Fruit fly (Drosophila melanogaster) whole organism, embryonic: Measurements from ENCODE around the gene CG13850.
A peak's percentile ranks its signal among the peaks of the same experiment; 100 is the strongest.

Experiments used
- Antp ChIP-seq: fragments of 200-800 bp; sonication (Bioruptor generic); optimal IDR thresholded peaks from 3 replicates; lab custom pipeline; 2016; ENCODE audit warnings: missing biosample characterization, missing genetic modification characterization
- Atf-2 ChIP-seq: fragments of 200-800 bp; sonication (Bioruptor generic); optimal IDR thresholded peaks from 2 replicates; lab custom pipeline; 2016; ENCODE audit warnings: missing biosample characterization, missing genetic modification characterization
- Atf3 ChIP-seq: fragments of 200-800 bp; sonication (Bioruptor generic); optimal IDR thresholded peaks from 3 replicates; lab custom pipeline; 2016; ENCODE audit warnings: missing biosample characterization, missing genetic modification characterization
- BtbVII ChIP-seq: fragments of 200-800 bp; sonication (Bioruptor generic); optimal IDR thresholded peaks from 3 replicates; lab custom pipeline; 2017; ENCODE audit warnings: missing biosample characterization, mild to moderate bottlenecking, missing genetic modification characterization
- CG10209 ChIP-seq: fragments of 200-800 bp; sonication (Bioruptor generic); optimal IDR thresholded peaks from 3 replicates; lab custom pipeline; 2017; ENCODE audit warnings: missing biosample characterization, mild to moderate bottlenecking, missing genetic modification characterization, missing genetic modification reagents
- CG11093 ChIP-seq: fragments of 200-800 bp; sonication (Bioruptor generic); IDR thresholded peaks from 3 replicates; pipeline ENCODE4 v1.3.6; 2022; ENCODE audit warnings: missing biosample characterization, missing genetic modification characterization
- CG14667 ChIP-seq: fragments of 200-800 bp; sonication (Bioruptor generic); IDR thresholded peaks from 2 replicates; pipeline ENCODE4 v1.3.6; 2022; ENCODE audit warnings: missing biosample characterization, missing genetic modification characterization
- CG1529 ChIP-seq: fragments of 200-800 bp; sonication (Bioruptor generic); optimal IDR thresholded peaks from 3 replicates; lab custom pipeline; 2018; ENCODE audit warnings: missing biosample characterization, missing genetic modification characterization
- CG15479 ChIP-seq: fragments of 200-800 bp; sonication (Bioruptor generic); optimal IDR thresholded peaks from 3 replicates; lab custom pipeline; 2019; ENCODE audit warnings: missing biosample characterization, mild to moderate bottlenecking, missing genetic modification characterization, moderate library complexity
- CG15514 ChIP-seq: fragments of 200-800 bp; sonication (Bioruptor generic); optimal IDR thresholded peaks from 3 replicates; lab custom pipeline; 2017; ENCODE audit warnings: missing biosample characterization, missing genetic modification characterization, mild to moderate bottlenecking, moderate library complexity, missing genetic modification reagents
- CG16863 ChIP-seq: fragments of 200-800 bp; sonication (Bioruptor generic); optimal IDR thresholded peaks from 3 replicates; lab custom pipeline; 2016; ENCODE audit warnings: missing biosample characterization, missing genetic modification characterization
- CG17829 ChIP-seq: fragments of 200-800 bp; optimal IDR thresholded peaks from 2 replicates; lab custom pipeline; 2019; ENCODE audit warnings: missing biosample characterization, mild to moderate bottlenecking, missing genetic modification characterization, moderate library complexity
- CG17912 ChIP-seq: fragments of 200-800 bp; sonication (Bioruptor generic); optimal IDR thresholded peaks from 2 replicates; lab custom pipeline; 2018; ENCODE audit warnings: missing biosample characterization, mild to moderate bottlenecking, missing genetic modification characterization
- CG1792 ChIP-seq: fragments of 200-800 bp; sonication (Bioruptor generic); optimal IDR thresholded peaks from 2 replicates; lab custom pipeline; 2016; ENCODE audit warnings: missing biosample characterization, missing genetic modification characterization
- CG18262 ChIP-seq: fragments of 200-800 bp; optimal IDR thresholded peaks from 3 replicates; lab custom pipeline; 2019; ENCODE audit warnings: missing biosample characterization, mild to moderate bottlenecking, missing genetic modification characterization, moderate library complexity
- CG18599 ChIP-seq: fragments of 200-800 bp; sonication (Bioruptor generic); optimal IDR thresholded peaks from 3 replicates; lab custom pipeline; 2017; ENCODE audit warnings: missing biosample characterization, missing genetic modification characterization, mild to moderate bottlenecking, moderate library complexity, missing genetic modification reagents
- CG2202 ChIP-seq: fragments of 200-800 bp; sonication (Bioruptor generic); optimal IDR thresholded peaks from 2 replicates; lab custom pipeline; 2018; ENCODE audit warnings: missing biosample characterization, mild to moderate bottlenecking, missing genetic modification characterization
- CG2889 ChIP-seq: fragments of 200-800 bp; sonication (Bioruptor generic); IDR thresholded peaks from 3 replicates; pipeline ENCODE4 v1.3.6; 2022; ENCODE audit warnings: missing biosample characterization, missing genetic modification characterization
- CG6254 ChIP-seq: fragments of 200-800 bp; sonication (Bioruptor generic); optimal IDR thresholded peaks from 3 replicates; lab custom pipeline; 2017; ENCODE audit warnings: mild to moderate bottlenecking, missing biosample characterization, missing genetic modification reagents, missing genetic modification characterization
- CG7556 ChIP-seq: fragments of 200-800 bp; sonication (Bioruptor generic); optimal IDR thresholded peaks from 2 replicates; lab custom pipeline; 2017; ENCODE audit warnings: missing biosample characterization, mild to moderate bottlenecking, missing genetic modification characterization
- CG7987 ChIP-seq: fragments of 200-800 bp; sonication (Bioruptor generic); optimal IDR thresholded peaks from 2 replicates; lab custom pipeline; 2018; ENCODE audit warnings: missing biosample characterization, mild to moderate bottlenecking, missing genetic modification characterization, moderate library complexity
- CG8478 ChIP-seq: fragments of >200 bp; optimal IDR thresholded peaks from 2 replicates; lab custom pipeline; 2018
- Dbx ChIP-seq: fragments of 200-800 bp; sonication (Bioruptor generic); IDR thresholded peaks from 3 replicates; pipeline ENCODE4 v1.3.6; 2022; ENCODE audit warnings: missing biosample characterization, missing genetic modification characterization
- Doc3 ChIP-seq: fragments of 200-800 bp; sonication (Bioruptor generic); IDR thresholded peaks from 3 replicates; pipeline ENCODE4 v1.3.6; 2022; ENCODE audit warnings: missing biosample characterization, missing genetic modification characterization; ENCODE audit not compliant: partially characterized antibody
- Hmx ChIP-seq: fragments of 200-800 bp; sonication (Bioruptor generic); optimal IDR thresholded peaks from 2 replicates; lab custom pipeline; 2016; ENCODE audit warnings: missing biosample characterization, missing genetic modification characterization
- Hr51 ChIP-seq, 2 experiments: fragments of 200-800 bp; sonication (Bioruptor generic); optimal IDR thresholded peaks; 2 replicates in 1 of 2; 3 replicates in 1 of 2; lab custom pipeline; 2016 to 2018; ENCODE audit warnings: missing biosample characterization in 2 of 2, missing genetic modification characterization in 2 of 2, mild to moderate bottlenecking in 1 of 2, moderate library complexity in 1 of 2
- MTF-1 ChIP-seq: fragments of 200-800 bp; sonication (Bioruptor generic); optimal IDR thresholded peaks from 2 replicates; lab custom pipeline; 2018; ENCODE audit warnings: missing biosample characterization, mild to moderate bottlenecking, missing genetic modification characterization, borderline replicate concordance
- Max ChIP-seq: fragments of 200-800 bp; sonication (Bioruptor generic); optimal IDR thresholded peaks from 2 replicates; lab custom pipeline; 2016; ENCODE audit warnings: missing biosample characterization, mild to moderate bottlenecking, missing genetic modification characterization
- Mes4 ChIP-seq: fragments of 200-800 bp; sonication (Bioruptor generic); optimal IDR thresholded peaks from 2 replicates; lab custom pipeline; 2016; ENCODE audit warnings: missing biosample characterization, missing genetic modification characterization
- Rfx ChIP-seq: fragments of 200-800 bp; sonication (Bioruptor generic); IDR thresholded peaks from 2 replicates; pipeline ENCODE4 v1.3.6; 2022; ENCODE audit warnings: missing biosample characterization, missing genetic modification characterization
- Ssrp ChIP-seq: fragments of 200-800 bp; sonication (Bioruptor generic); optimal IDR thresholded peaks from 2 replicates; lab custom pipeline; 2018; ENCODE audit warnings: missing biosample characterization, mild to moderate bottlenecking, missing genetic modification characterization, moderate library complexity
- Taf1 ChIP-seq: fragments of 200-800 bp; sonication (Bioruptor generic); IDR thresholded peaks from 2 replicates; pipeline ENCODE4 v1.3.6; 2022; ENCODE audit warnings: missing biosample characterization, missing genetic modification characterization
- ase ChIP-seq: fragments of 200-800 bp; sonication (Bioruptor generic); IDR thresholded peaks from 3 replicates; pipeline ENCODE4 v1.3.6; 2022; ENCODE audit warnings: missing biosample characterization, missing genetic modification characterization
- chif ChIP-seq, 2 experiments: fragments of 200-800 bp; sonication (Bioruptor generic); optimal IDR thresholded peaks; 3 replicates each; lab custom pipeline; 2016; ENCODE audit warnings: missing biosample characterization in 2 of 2, missing genetic modification characterization in 2 of 2
- chm ChIP-seq: fragments of 200-800 bp; sonication (Bioruptor generic); IDR thresholded peaks from 2 replicates; pipeline ENCODE4 v1.3.6; 2022; ENCODE audit warnings: missing biosample characterization, missing genetic modification characterization
- corto ChIP-seq: fragments of 200-800 bp; sonication (Bioruptor generic); optimal IDR thresholded peaks from 2 replicates; lab custom pipeline; 2016; ENCODE audit warnings: missing biosample characterization, mild to moderate bottlenecking, missing genetic modification characterization, moderate library complexity
- crc ChIP-seq: fragments of 200-800 bp; sonication (Bioruptor generic); optimal IDR thresholded peaks from 2 replicates; lab custom pipeline; 2016; ENCODE audit warnings: missing biosample characterization, missing genetic modification characterization
- crp ChIP-seq, 2 experiments: fragments of 200-800 bp; sonication (Bioruptor generic); optimal IDR thresholded peaks; 2 replicates in 1 of 2; 3 replicates in 1 of 2; lab custom pipeline; 2017; ENCODE audit warnings: missing biosample characterization in 2 of 2, missing genetic modification characterization in 2 of 2, mild to moderate bottlenecking in 1 of 2, moderate library complexity in 1 of 2
- emc ChIP-seq: fragments of 200-800 bp; sonication (Bioruptor generic); optimal IDR thresholded peaks from 2 replicates; lab custom pipeline; 2016; ENCODE audit warnings: missing biosample characterization, missing genetic modification characterization
- fd64A ChIP-seq: fragments of 200-800 bp; sonication (Bioruptor generic); optimal IDR thresholded peaks from 3 replicates; lab custom pipeline; 2018; ENCODE audit warnings: missing biosample characterization, mild to moderate bottlenecking, missing genetic modification characterization
- gsb-n ChIP-seq: fragments of 200-800 bp; sonication (Bioruptor generic); optimal IDR thresholded peaks from 3 replicates; lab custom pipeline; 2018; ENCODE audit warnings: missing biosample characterization, mild to moderate bottlenecking, missing genetic modification characterization
- inv ChIP-seq: fragments of 200-800 bp; sonication (Bioruptor generic); IDR thresholded peaks from 2 replicates; pipeline ENCODE4 v1.3.6; 2022; ENCODE audit warnings: missing biosample characterization, missing genetic modification characterization; ENCODE audit not compliant: partially characterized antibody
- rib ChIP-seq: fragments of 200-800 bp; sonication (Bioruptor generic); IDR thresholded peaks from 2 replicates; pipeline ENCODE4 v1.3.6; 2022; ENCODE audit warnings: missing biosample characterization, missing genetic modification characterization
- salm ChIP-seq: fragments of 200-800 bp; sonication (Bioruptor generic); optimal IDR thresholded peaks from 2 replicates; lab custom pipeline; 2018; ENCODE audit warnings: missing biosample characterization, mild to moderate bottlenecking, missing genetic modification characterization
- sug ChIP-seq: fragments of 200-800 bp; optimal IDR thresholded peaks from 2 replicates; lab custom pipeline; 2019; ENCODE audit warnings: missing biosample characterization, mild to moderate bottlenecking, missing genetic modification characterization, moderate library complexity
- unc-4 ChIP-seq: fragments of 200-800 bp; sonication (Bioruptor generic); IDR thresholded peaks from 2 replicates; pipeline ENCODE4 v1.3.6; 2022; ENCODE audit warnings: missing biosample characterization, missing genetic modification characterization; ENCODE audit not compliant: partially characterized antibody
- usp ChIP-seq: fragments of >200 bp; optimal IDR thresholded peaks from 2 replicates; lab custom pipeline; 2017; ENCODE audit warnings: missing biosample characterization, missing genetic modification characterization
- zf30C ChIP-seq: fragments of 200-800 bp; sonication (Bioruptor generic); optimal IDR thresholded peaks from 3 replicates; lab custom pipeline; 2018; ENCODE audit warnings: missing biosample characterization, mild to moderate bottlenecking, missing genetic modification characterization

CG13850 gene

dm6 chr3R:22449871-22450424, 39.2 kb upstream of the CG13850 start (continued):
- no peak for TF ChIP-seq Ssrp
- TF ChIP-seq corto (GFP tag; lab: Kevin White, UChicago) = no peak
- TF ChIP-seq chif (GFP tag; optimal IDR thresholded peaks at IDR 0.05; lab: Kevin White, UChicago) = no peak

dm6 chr3R:22447874-22448254, 37.1 kb upstream of the CG13850 start, which contains the start of gene CG34376:
CG34376 (plus strand) TSS chr3R:22448099.
- TF ChIP-seq CG11093 = no peak
- peak; percentile 41 for TF ChIP-seq BtbVII
- peak; percentile 62 for TF ChIP-seq Rfx (GFP tag; lab: Robert Waterston, UW)
- TF ChIP-seq CG10209 (GFP tag; lab: Kevin White, UChicago) = no peak
- no peak for TF ChIP-seq fd64A (GFP tag; lab: Kevin White, UChicago)
- TF ChIP-seq Ssrp = no peak
- peak; percentile 30 for TF ChIP-seq CG17829
- TF ChIP-seq unc-4 (GFP tag; lab: Robert Waterston, UW) = no peak
- TF ChIP-seq gsb-n (tag; lab: Kevin White, UChicago) = peak; percentile 72
- TF ChIP-seq Mes4 (GFP tag; lab: Kevin White, UChicago) = no peak
- TF ChIP-seq CG2202 = no peak
- no peak for TF ChIP-seq CG7556
- TF ChIP-seq ase (GFP tag; lab: Robert Waterston, UW) = peak; percentile 45; the same call in 1 of the 3 replicates
- no peak for TF ChIP-seq rib (GFP tag; lab: Robert Waterston, UW)
- TF ChIP-seq CG2889 = peak; percentile 58
- no peak for TF ChIP-seq Atf3 (GFP tag; lab: Kevin White, UChicago)
- TF ChIP-seq emc (GFP tag; lab: Kevin White, UChicago) = no peak
- TF ChIP-seq inv (GFP tag; lab: Robert Waterston, UW) = no peak
- peak; percentile 29 for TF ChIP-seq CG18262 (tag; lab: Kevin White, UChicago)
- no peak for TF ChIP-seq CG15479 (GFP tag; lab: Kevin White, UChicago)
- no peak for TF ChIP-seq CG8478 (lab: Kevin White, UChicago)
- TF ChIP-seq CG18599 (GFP tag; lab: Kevin White, UChicago) = peak; percentile 49
- peak in 1 of 2 experiments; percentile 66 for TF ChIP-seq crp (GFP tag; optimal IDR thresholded peaks at IDR 0.05; lab: Kevin White, UChicago)
- TF ChIP-seq CG16863 (GFP tag; lab: Kevin White, UChicago) = no peak
- peak; percentile 32 for TF ChIP-seq MTF-1 (GFP tag; lab: Kevin White, UChicago)
- TF ChIP-seq usp (GFP tag; lab: Kevin White, UChicago) = no peak
- no peak for TF ChIP-seq CG1792 (GFP tag; lab: Kevin White, UChicago)
- TF ChIP-seq Hr51 (GFP tag; optimal IDR thresholded peaks at IDR 0.05; lab: Kevin White, UChicago) = peak in 1 of 2 experiments; percentile 22
- TF ChIP-seq CG14667 = no peak
- peak; percentile 61 for TF ChIP-seq sug (tag; lab: Kevin White, UChicago)
- no peak for TF ChIP-seq Hmx (GFP tag; lab: Kevin White, UChicago)
- TF ChIP-seq Antp = peak; percentile 12
- no peak for TF ChIP-seq zf30C (GFP tag; lab: Kevin White, UChicago)
- peak; percentile 17 for TF ChIP-seq CG6254 (GFP tag; lab: Kevin White, UChicago)
- TF ChIP-seq CG1529 (GFP tag; lab: Kevin White, UChicago) = no peak
- no peak for TF ChIP-seq Taf1 (GFP tag; lab: Robert Waterston, UW)
- TF ChIP-seq salm (tag; lab: Kevin White, UChicago) = peak; percentile 27
- TF ChIP-seq Doc3 (GFP tag; lab: Robert Waterston, UW) = no peak
- no peak for TF ChIP-seq Atf-2 (GFP tag; lab: Kevin White, UChicago)
- TF ChIP-seq CG15514 (GFP tag; lab: Kevin White, UChicago) = peak; percentile 67
- no peak for TF ChIP-seq Max
- TF ChIP-seq chm (GFP tag; lab: Robert Waterston, UW) = no peak
- peak; percentile 60 for TF ChIP-seq CG17912
- TF ChIP-seq crc (GFP tag; lab: Kevin White, UChicago) = no peak
- TF ChIP-seq Dbx (GFP tag; lab: Robert Waterston, UW) = peak; percentile 49; the same call in 1 of the 3 replicates
- peak; percentile 49 for TF ChIP-seq CG7987 (GFP tag; lab: Kevin White, UChicago)
